Fruit fly (Drosophila melanogaster): ENCODE measurements around the gene spn-D.

The spn-D gene

DNA sequence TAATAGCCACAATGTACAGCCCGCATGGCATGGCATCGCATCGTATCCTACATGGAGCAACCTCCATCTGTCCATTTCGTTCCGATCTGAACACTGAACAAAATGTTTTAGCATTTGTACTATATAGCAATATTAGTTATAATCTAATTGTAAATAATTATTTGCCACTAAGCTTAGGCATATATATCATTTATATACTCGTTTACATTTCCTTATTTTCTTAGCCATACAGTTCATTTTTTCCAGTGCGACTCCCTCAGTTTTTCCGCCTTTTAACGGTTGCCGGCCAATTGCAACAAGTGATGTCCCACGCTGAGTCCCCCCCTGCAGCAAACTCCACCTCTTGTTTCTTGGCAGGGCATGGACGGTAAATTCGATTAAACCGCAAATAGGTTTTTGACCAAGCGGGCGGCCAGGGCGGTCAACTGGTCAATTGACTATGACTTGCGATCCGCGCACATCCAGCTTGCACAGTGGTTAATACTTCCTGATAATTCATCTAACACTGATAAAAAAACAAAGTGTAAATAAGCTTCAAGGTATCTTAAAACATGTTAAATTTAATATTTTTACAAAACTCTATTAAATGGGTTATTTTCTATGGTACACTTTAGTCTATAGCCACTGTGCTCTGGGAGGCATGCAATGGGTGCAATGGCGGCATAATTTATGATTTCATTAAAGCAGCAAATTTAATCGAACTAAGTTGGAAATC lies 44.2 kb downstream of the spn-D start:
- no peak for TF ChIP-seq noc (tag; optimal IDR thresholded peaks at IDR 0.05)

- peak; percentile 24 for TF ChIP-seq noc (tag; optimal IDR thresholded peaks at IDR 0.05)
Measured at dm6 chr3R:27212979-27213580, 47.6 kb downstream of the spn-D start.

DNA sequence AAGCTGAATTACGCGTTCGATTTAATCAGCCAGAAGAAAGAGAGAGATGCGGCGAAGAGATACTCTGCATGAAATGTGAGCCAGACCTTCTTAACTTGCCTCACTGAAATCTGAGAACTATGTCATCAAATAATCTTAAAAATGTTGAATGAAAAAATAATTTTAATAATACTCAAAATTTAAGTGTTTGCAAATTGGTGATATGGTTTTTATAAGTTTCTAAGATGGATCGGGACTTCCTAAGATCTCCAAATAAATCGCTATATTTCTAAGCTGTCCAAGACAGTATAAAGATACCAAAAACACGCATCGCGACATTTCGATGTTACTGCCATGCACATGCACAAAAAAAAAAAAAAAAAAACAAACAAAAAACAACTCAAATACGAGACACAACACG lies 49.4 kb downstream of the spn-D start:
- no peak for TF ChIP-seq noc (tag; optimal IDR thresholded peaks at IDR 0.05)
